Fruit fly (Drosophila melanogaster) whole organism, wandering third instar larva: ENCODE measurements around the gene hoe1.

ENCODE experiments used
- pan ChIP-seq: fragments of >200 bp; optimal IDR thresholded peaks from 2 replicates; lab custom pipeline; 2017
- usp ChIP-seq: fragments of >200 bp; optimal IDR thresholded peaks from 2 replicates; lab custom pipeline; 2017; ENCODE audit warnings: missing biosample characterization, missing genetic modification characterization

DNA sequence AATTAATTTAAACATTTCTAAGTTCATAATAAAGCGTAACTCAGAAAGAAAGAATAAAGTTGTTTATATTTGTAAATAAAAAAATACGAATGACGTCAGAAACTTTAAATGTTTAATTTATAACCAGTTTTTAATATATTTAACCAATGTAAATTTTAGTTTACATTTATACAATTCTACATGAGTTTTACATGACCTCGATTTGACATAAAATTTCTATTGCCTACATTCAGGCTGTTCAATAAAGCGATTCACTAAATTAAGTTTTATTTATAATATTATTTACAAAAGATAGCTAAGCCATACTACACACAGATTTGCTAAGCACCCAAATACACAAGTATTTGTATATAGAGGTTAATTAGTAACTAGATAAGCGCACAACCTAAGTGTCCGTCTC lies 28.3 kb downstream of the hoe1 start:
- no peak for TF ChIP-seq usp
- no peak for TF ChIP-seq pan (lab: Kevin White, UChicago)
